Fruit fly (Drosophila melanogaster): ENCODE data around the gene Noc1.
A peak's percentile ranks its signal among the peaks of the same experiment; 100 is the strongest.

Noc1 gene

DNA sequence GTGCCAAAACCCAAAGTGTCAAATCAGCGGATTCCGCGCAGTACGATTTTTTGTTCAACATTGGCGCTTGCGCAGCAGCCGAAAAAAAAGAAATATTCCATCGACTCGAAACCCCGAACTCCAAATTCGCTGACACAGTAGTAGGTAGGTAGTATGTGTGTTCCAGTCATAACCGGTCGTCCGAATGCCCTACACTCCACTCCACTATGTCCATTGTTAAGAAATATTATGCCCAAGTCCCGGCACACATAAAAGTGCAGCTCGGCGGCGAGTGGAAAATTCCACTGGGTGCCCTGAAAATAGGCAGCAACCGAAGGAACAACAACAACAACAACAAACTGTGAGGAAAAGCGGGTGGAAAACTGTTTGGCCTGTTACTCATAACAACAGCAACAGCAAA, 29.6 kb upstream of the Noc1 start (continued):
- TF ChIP-seq Ets65A (GFP tag) (peak; percentile 54), vvl (GFP tag; IDR thresholded peaks at IDR 0.05) (no peak), crp (GFP tag; optimal IDR thresholded peaks at IDR 0.05) (no peak), Dfd (GFP tag; optimal IDR thresholded peaks at IDR 0.05) (no peak), pan (optimal IDR thresholded peaks at IDR 0.05) (no peak), pan (GFP tag; optimal IDR thresholded peaks at IDR 0.05 in 1 of 2, IDR thresholded peaks at IDR 0.05 in 1 of 2) (peak in 1 of 2 experiments; percentile 31), CG12391 (tag; optimal IDR thresholded peaks at IDR 0.05) (no peak), CG33557 (GFP tag; optimal IDR thresholded peaks at IDR 0.05) (peak; percentile 16), Hr78 (GFP tag; optimal IDR thresholded peaks at IDR 0.05) (no peak), Doc2 (GFP tag; IDR thresholded peaks at IDR 0.05) (no peak), cas (GFP tag; IDR thresholded peaks at IDR 0.05) (no peak), CG9932 (GFP tag; IDR thresholded peaks at IDR 0.05) (no peak), CG12236 (GFP tag; optimal IDR thresholded peaks at IDR 0.05) (no peak), CG30403 (GFP tag; optimal IDR thresholded peaks at IDR 0.05) (no peak), Fer1 (GFP tag; optimal IDR thresholded peaks at IDR 0.05) (no peak), dpn (GFP tag; optimal IDR thresholded peaks at IDR 0.05) (no peak), pzg (GFP tag; optimal IDR thresholded peaks at IDR 0.05) (no peak), ken (GFP tag; IDR thresholded peaks at IDR 0.05) (no peak), Oaz (GFP tag; IDR thresholded peaks at IDR 0.05) (no peak), CG12219 (GFP tag; optimal IDR thresholded peaks at IDR 0.05) (no peak), CG14860 (GFP tag; IDR thresholded peaks at IDR 0.05; ENCODE audit: partially characterized antibody) (no peak), Kr (GFP tag; optimal IDR thresholded peaks at IDR 0.05) (no peak), lmd (GFP tag; IDR thresholded peaks at IDR 0.05) (no peak), CG2199 (GFP tag; IDR thresholded peaks at IDR 0.05) (peak; percentile 93; the same call in 2 of the 3 replicates), ewg (GFP tag; optimal IDR thresholded peaks at IDR 0.05) (peak; percentile 40), Sry-δ (GFP tag; optimal IDR thresholded peaks at IDR 0.05) (no peak)

DNA sequence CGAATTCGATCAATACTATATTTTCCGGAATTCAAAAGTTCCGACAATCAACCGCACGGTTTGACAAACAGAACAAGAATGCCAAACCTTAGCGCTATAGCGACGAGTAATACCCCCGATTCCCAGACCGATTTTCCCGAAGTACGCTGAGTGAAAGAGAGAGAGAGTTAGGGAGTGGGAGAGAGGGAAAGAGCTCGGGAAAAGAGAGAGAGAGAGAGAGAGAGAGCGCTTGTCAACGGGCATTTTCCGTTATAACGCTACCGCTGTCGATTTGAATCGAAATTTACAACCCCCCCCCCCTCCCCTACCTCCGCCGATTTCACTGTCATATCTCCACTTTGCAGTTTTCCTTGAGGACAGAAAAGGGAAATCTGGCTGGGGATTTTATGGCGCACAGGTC, 28.0 kb upstream of the Noc1 start:
- TF ChIP-seq Hey (tag; optimal IDR thresholded peaks at IDR 0.05), result no peak
- no peak for TF ChIP-seq CG4854 (GFP tag; optimal IDR thresholded peaks at IDR 0.05)
- no peak for TF ChIP-seq Spps (tag; optimal IDR thresholded peaks at IDR 0.05)
- no peak for TF ChIP-seq NC2β (GFP tag; optimal IDR thresholded peaks at IDR 0.05)
- TF ChIP-seq dimm (GFP tag; IDR thresholded peaks at IDR 0.05), result no peak
- TF ChIP-seq trh (GFP tag; optimal IDR thresholded peaks at IDR 0.05), result no peak
- no peak for TF ChIP-seq zfh1 (GFP tag; IDR thresholded peaks at IDR 0.05)
- TF ChIP-seq CG10654 (GFP tag; optimal IDR thresholded peaks at IDR 0.05), result no peak
- TF ChIP-seq CG8290 (GFP tag; optimal IDR thresholded peaks at IDR 0.05), result peak; percentile 63
- TF ChIP-seq CG8290 (tag; optimal IDR thresholded peaks at IDR 0.05), result peak in 1 of 2 experiments; percentile 63
- no peak for TF ChIP-seq slp2 (GFP tag; optimal IDR thresholded peaks at IDR 0.05)
- 0 out of 3 replicates have a peak, but pooled peaks have one; percentile 16 for TF ChIP-seq CG2199 (GFP tag; IDR thresholded peaks at IDR 0.05)
- TF ChIP-seq jing (GFP tag; optimal IDR thresholded peaks at IDR 0.05), result no peak
- TF ChIP-seq CG6254 (GFP tag; optimal IDR thresholded peaks at IDR 0.05), result no peak
- TF ChIP-seq caup (GFP tag; optimal IDR thresholded peaks at IDR 0.05; ENCODE audit: severe bottlenecking), result no peak
- no peak for TF ChIP-seq CG10267 (tag; optimal IDR thresholded peaks at IDR 0.05)
- no peak for TF ChIP-seq stc (GFP tag; IDR thresholded peaks at IDR 0.05)
- peak; percentile 0 for TF ChIP-seq CG17385 (GFP tag; optimal IDR thresholded peaks at IDR 0.05)
- no peak for TF ChIP-seq otp (GFP tag; IDR thresholded peaks at IDR 0.05)
- TF ChIP-seq chm (GFP tag; IDR thresholded peaks at IDR 0.05), result peak; percentile 40; the same call in 1 of the 2 replicates
- TF ChIP-seq crol (GFP tag; IDR thresholded peaks at IDR 0.05), result peak; percentile 91
- no peak for TF ChIP-seq org-1 (GFP tag; optimal IDR thresholded peaks at IDR 0.05)
- TF ChIP-seq Hmr (GFP tag; optimal IDR thresholded peaks at IDR 0.05), result no peak
- peak; percentile 22; the same call in 1 of the 2 replicates for TF ChIP-seq onecut (GFP tag; IDR thresholded peaks at IDR 0.05)
- TF ChIP-seq CG8765 (GFP tag; IDR thresholded peaks at IDR 0.05), result no peak
- no peak for TF ChIP-seq ranshi (GFP tag; IDR thresholded peaks at IDR 0.05)
- TF ChIP-seq CG31388 (GFP tag; optimal IDR thresholded peaks at IDR 0.05), result no peak
- TF ChIP-seq CG11695 (GFP tag; IDR thresholded peaks at IDR 0.05), result no peak
